Fruit fly (Drosophila melanogaster) Kc167 (cell line): Measurements from ENCODE around the gene p24-1.

Experiments
- Sin3A ChIP-seq: fragments of >200 bp; optimal IDR thresholded peaks from 2 replicates; lab custom pipeline; 2018; ENCODE audit warnings: missing external identifiers
- psq ChIP-seq: fragments of >200 bp; optimal IDR thresholded peaks from 2 replicates; lab custom pipeline; 2017; ENCODE audit warnings: missing external identifiers
- ttk ChIP-seq: sonication (Bioruptor generic); optimal IDR thresholded peaks from 2 replicates; lab custom pipeline; 2017; ENCODE audit warnings: missing external identifiers

DNA sequence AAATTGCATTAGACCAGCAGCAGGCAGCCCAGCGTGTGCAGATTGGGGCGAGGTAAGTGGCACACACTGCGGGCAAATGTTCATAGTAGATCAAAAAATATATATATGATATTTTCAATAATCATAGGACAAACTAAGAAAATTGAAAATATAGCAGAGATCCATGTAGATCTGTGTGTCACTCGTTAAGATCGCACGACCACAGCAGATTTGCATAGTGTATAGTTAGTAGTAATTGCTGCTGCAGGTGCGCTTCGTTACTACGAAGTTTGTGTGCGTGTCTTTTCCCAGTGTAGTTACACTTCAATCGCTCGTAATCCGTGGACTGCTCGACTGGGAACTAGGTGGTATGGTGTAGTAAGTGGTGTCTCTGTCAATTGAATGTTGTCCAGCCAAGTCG, 24.8 kb upstream of the p24-1 start, which contains the start of gene CG10352:
- no peak for TF ChIP-seq Sin3A (lab: Kevin White, UChicago)
- no peak for TF ChIP-seq psq
- TF ChIP-seq ttk (lab: Kevin White, UChicago): no peak
